Fruit fly (Drosophila melanogaster): ENCODE measurements around the gene Atg3.
A peak's percentile ranks its signal among the peaks of the same experiment; 100 is the strongest.

The Atg3 gene

dm6 chr3L:18784562-18784961 lies 36.1 kb downstream of the Atg3 start (continued):
- TF ChIP-seq CG12659 (GFP tag; optimal IDR thresholded peaks at IDR 0.05) (peak; percentile 44), CG31441 (GFP tag; IDR thresholded peaks at IDR 0.05) (peak; percentile 58), E2f2 (GFP tag; IDR thresholded peaks at IDR 0.05) (peak; percentile 50), CG8281 (tag; optimal IDR thresholded peaks at IDR 0.05) (peak; percentile 7), Dbx (GFP tag; IDR thresholded peaks at IDR 0.05) (no peak), crol (GFP tag; IDR thresholded peaks at IDR 0.05) (no peak), Dp (GFP tag; optimal IDR thresholded peaks at IDR 0.05) (no peak), CG6813 (GFP tag; optimal IDR thresholded peaks at IDR 0.05) (no peak), Scr (GFP tag; IDR thresholded peaks at IDR 0.05; ENCODE audit: partially characterized antibody) (no peak), CG8290 (GFP tag; optimal IDR thresholded peaks at IDR 0.05) (no peak), CG8290 (tag; optimal IDR thresholded peaks at IDR 0.05) (peak in 1 of 2 experiments; percentile 52), CG15011 (GFP tag; optimal IDR thresholded peaks at IDR 0.05) (no peak), NK7.1 (GFP tag; optimal IDR thresholded peaks at IDR 0.05) (no peak), CG17829 (tag; optimal IDR thresholded peaks at IDR 0.05) (peak; percentile 5), CG13424 (tag; optimal IDR thresholded peaks at IDR 0.05) (peak; percentile 66), nmo (GFP tag; optimal IDR thresholded peaks at IDR 0.05) (peak; percentile 48), fd96Cb (tag; optimal IDR thresholded peaks at IDR 0.05) (peak; percentile 41), tna (GFP tag; IDR thresholded peaks at IDR 0.05; ENCODE audit: partially characterized antibody) (peak; percentile 52; the same call in 1 of the 2 replicates), Dref (GFP tag; IDR thresholded peaks at IDR 0.05) (no peak), Hr51 (GFP tag; optimal IDR thresholded peaks at IDR 0.05) (peak in 1 of 2 experiments; percentile 85), bowl (GFP tag; IDR thresholded peaks at IDR 0.05) (peak; percentile 48; the same call in 1 of the 2 replicates), BEAF-32 (GFP tag; optimal IDR thresholded peaks at IDR 0.05) (no peak), pnt (GFP tag; optimal IDR thresholded peaks at IDR 0.05) (peak; percentile 25), ash1 (GFP tag; optimal IDR thresholded peaks at IDR 0.05) (no peak), Ravus (GFP tag; IDR thresholded peaks at IDR 0.05) (no peak; the same call in 1 of the 2 replicates), kni (GFP tag; optimal IDR thresholded peaks at IDR 0.05) (no peak), CG17568 (GFP tag; optimal IDR thresholded peaks at IDR 0.05) (peak; percentile 61), pzg (GFP tag; optimal IDR thresholded peaks at IDR 0.05) (no peak), CkIIα-i1 (GFP tag; IDR thresholded peaks at IDR 0.05) (no peak), CG9817 (tag; optimal IDR thresholded peaks at IDR 0.05) (peak; percentile 28), CG12391 (tag; optimal IDR thresholded peaks at IDR 0.05) (peak; percentile 58), Dip3 (GFP tag; optimal IDR thresholded peaks at IDR 0.05) (no peak), tio (GFP tag; optimal IDR thresholded peaks at IDR 0.05) (no peak), CG7928 (GFP tag; optimal IDR thresholded peaks at IDR 0.05) (no peak), CG15073 (GFP tag; optimal IDR thresholded peaks at IDR 0.05) (no peak), nerfin-2 (GFP tag; IDR thresholded peaks at IDR 0.05; ENCODE audit: partially characterized antibody) (peak; percentile 38; the same call in 1 of the 2 replicates), MBD-R2 (GFP tag; IDR thresholded peaks at IDR 0.05) (no peak), Sry-δ (GFP tag; optimal IDR thresholded peaks at IDR 0.05) (peak; percentile 6), Hsf (GFP tag; optimal IDR thresholded peaks at IDR 0.05) (peak; percentile 60), dpn (GFP tag; optimal IDR thresholded peaks at IDR 0.05) (peak; percentile 56 to 57), CG11456 (GFP tag; IDR thresholded peaks at IDR 0.05) (peak; percentile 54; the same call in 2 of the 3 replicates), CG17912 (GFP tag; optimal IDR thresholded peaks at IDR 0.05) (no peak), CG7357 (GFP tag; IDR thresholded peaks at IDR 0.05) (no peak), CG11093 (GFP tag; IDR thresholded peaks at IDR 0.05) (0 out of 3 replicates have a peak, but pooled peaks have one; percentile 32), BtbVII (GFP tag; optimal IDR thresholded peaks at IDR 0.05) (no peak), her (GFP tag; optimal IDR thresholded peaks at IDR 0.05) (peak; percentile 5), Awh (GFP tag; IDR thresholded peaks at IDR 0.05) (peak; percentile 65), CG3995 (GFP tag; optimal IDR thresholded peaks at IDR 0.05) (no peak), Lpt (GFP tag; optimal IDR thresholded peaks at IDR 0.05) (no peak), al (GFP tag; IDR thresholded peaks at IDR 0.05) (peak; percentile 41), jing (GFP tag; optimal IDR thresholded peaks at IDR 0.05) (peak; percentile 55)

Data from whole organism, embryonic.